Fruit fly (Drosophila melanogaster) whole organism, embryonic: ENCODE data around the gene CG44044.

ENCODE experiments used
- Atf-2 ChIP-seq: fragments of 200-800 bp; sonication (Bioruptor generic); optimal IDR thresholded peaks from 2 replicates; lab custom pipeline; 2016; ENCODE audit warnings: missing biosample characterization, missing genetic modification characterization
- CG10209 ChIP-seq: fragments of 200-800 bp; sonication (Bioruptor generic); optimal IDR thresholded peaks from 3 replicates; lab custom pipeline; 2017; ENCODE audit warnings: missing biosample characterization, mild to moderate bottlenecking, missing genetic modification characterization, missing genetic modification reagents
- CG10267 ChIP-seq: fragments of 200-800 bp; sonication (Bioruptor generic); optimal IDR thresholded peaks from 2 replicates; lab custom pipeline; 2018; ENCODE audit warnings: missing biosample characterization, mild to moderate bottlenecking, missing genetic modification characterization, moderate library complexity
- CG10959 ChIP-seq: fragments of 200-800 bp; sonication (Bioruptor generic); IDR thresholded peaks from 2 replicates; pipeline ENCODE4 v1.3.6; 2022; ENCODE audit warnings: missing biosample characterization, missing genetic modification characterization
- CG11085 ChIP-seq: fragments of 200-800 bp; sonication (Bioruptor generic); IDR thresholded peaks from 2 replicates; pipeline ENCODE4 v1.3.6; 2022; ENCODE audit warnings: missing biosample characterization, missing genetic modification characterization
- CG11504 ChIP-seq: fragments of 200-800 bp; sonication (Bioruptor generic); optimal IDR thresholded peaks from 3 replicates; lab custom pipeline; 2019; ENCODE audit warnings: missing biosample characterization, mild to moderate bottlenecking, missing genetic modification characterization, moderate library complexity
- CG12942 ChIP-seq: fragments of 200-800 bp; sonication (Bioruptor generic); optimal IDR thresholded peaks from 3 replicates; lab custom pipeline; 2016; ENCODE audit warnings: missing biosample characterization, missing genetic modification characterization
- CG13287 ChIP-seq: fragments of 200-800 bp; sonication (Bioruptor generic); IDR thresholded peaks from 2 replicates; pipeline ENCODE4 v1.3.6; 2022; ENCODE audit warnings: missing biosample characterization, missing genetic modification characterization; ENCODE audit not compliant: partially characterized antibody
- CG13775 ChIP-seq: fragments of 200-800 bp; sonication (Bioruptor generic); optimal IDR thresholded peaks from 3 replicates; lab custom pipeline; 2017; ENCODE audit warnings: missing biosample characterization, mild to moderate bottlenecking, missing genetic modification characterization
- CG14441 ChIP-seq: fragments of 200-800 bp; sonication (Bioruptor generic); IDR thresholded peaks from 2 replicates; pipeline ENCODE4 v1.3.6; 2022; ENCODE audit warnings: missing biosample characterization, missing genetic modification characterization
- CG14710 ChIP-seq: fragments of 200-800 bp; sonication (Bioruptor generic); optimal IDR thresholded peaks from 3 replicates; lab custom pipeline; 2019; ENCODE audit warnings: missing biosample characterization, mild to moderate bottlenecking, missing genetic modification characterization, moderate library complexity
- CG15696 ChIP-seq: fragments of 200-800 bp; sonication (Bioruptor generic); optimal IDR thresholded peaks from 2 replicates; lab custom pipeline; 2019; ENCODE audit warnings: missing biosample characterization, mild to moderate bottlenecking, missing genetic modification characterization, moderate library complexity
- CG1647 ChIP-seq: fragments of 200-800 bp; sonication (Bioruptor generic); optimal IDR thresholded peaks from 3 replicates; lab custom pipeline; 2016; ENCODE audit warnings: missing biosample characterization, missing genetic modification characterization
- CG2678 ChIP-seq: fragments of 200-800 bp; sonication (Bioruptor generic); optimal IDR thresholded peaks from 3 replicates; lab custom pipeline; 2019; ENCODE audit warnings: missing biosample characterization, mild to moderate bottlenecking, missing genetic modification characterization, moderate library complexity
- CG2712 ChIP-seq: fragments of 200-800 bp; optimal IDR thresholded peaks from 3 replicates; lab custom pipeline; 2019; ENCODE audit warnings: missing biosample characterization, mild to moderate bottlenecking, missing genetic modification characterization, moderate library complexity
- CG3847 ChIP-seq: fragments of 200-800 bp; sonication (Bioruptor generic); IDR thresholded peaks from 2 replicates; pipeline ENCODE4 v1.3.6; 2022; ENCODE audit warnings: missing biosample characterization, missing genetic modification characterization
- CG6272 ChIP-seq: fragments of 200-800 bp; sonication (Bioruptor generic); IDR thresholded peaks from 2 replicates; pipeline ENCODE4 v1.3.6; 2022; ENCODE audit warnings: missing biosample characterization, missing genetic modification characterization
- CG6791 ChIP-seq: fragments of 200-800 bp; sonication (Bioruptor generic); IDR thresholded peaks from 3 replicates; pipeline ENCODE4 v1.3.6; 2022; ENCODE audit warnings: missing biosample characterization, missing genetic modification characterization; ENCODE audit not compliant: partially characterized antibody
- Doc3 ChIP-seq: fragments of 200-800 bp; sonication (Bioruptor generic); IDR thresholded peaks from 3 replicates; pipeline ENCODE4 v1.3.6; 2022; ENCODE audit warnings: missing biosample characterization, missing genetic modification characterization; ENCODE audit not compliant: partially characterized antibody
- Hmx ChIP-seq: fragments of 200-800 bp; sonication (Bioruptor generic); optimal IDR thresholded peaks from 2 replicates; lab custom pipeline; 2016; ENCODE audit warnings: missing biosample characterization, missing genetic modification characterization
- Neu2 ChIP-seq: fragments of 200-800 bp; sonication (Bioruptor generic); optimal IDR thresholded peaks from 3 replicates; lab custom pipeline; 2016; ENCODE audit warnings: missing biosample characterization, missing genetic modification characterization, borderline replicate concordance
- Nf-YA ChIP-seq: fragments of 200-800 bp; sonication (Bioruptor generic); IDR thresholded peaks from 2 replicates; pipeline ENCODE4 v1.3.6; 2022; ENCODE audit warnings: missing biosample characterization, missing genetic modification characterization
- Rx ChIP-seq: fragments of 200-800 bp; sonication (Bioruptor generic); IDR thresholded peaks from 2 replicates; pipeline ENCODE4 v1.3.6; 2022; ENCODE audit warnings: missing biosample characterization, missing genetic modification characterization
- Sry-β ChIP-seq: fragments of 200-800 bp; sonication (Bioruptor generic); optimal IDR thresholded peaks from 2 replicates; lab custom pipeline; 2018; ENCODE audit warnings: missing biosample characterization, mild to moderate bottlenecking, missing genetic modification characterization, moderate library complexity
- Usf ChIP-seq: fragments of 200-800 bp; sonication (Bioruptor generic); optimal IDR thresholded peaks from 2 replicates; lab custom pipeline; 2017; ENCODE audit warnings: missing genotype, missing biosample characterization, missing genetic modification characterization
- abd-A ChIP-seq: fragments of 200-800 bp; sonication (Bioruptor generic); optimal IDR thresholded peaks from 3 replicates; lab custom pipeline; 2019; ENCODE audit warnings: missing biosample characterization, mild to moderate bottlenecking, missing genetic modification characterization, moderate library complexity
- amos ChIP-seq: fragments of 200-800 bp; sonication (Bioruptor generic); IDR thresholded peaks from 2 replicates; pipeline ENCODE4 v1.3.6; 2022; ENCODE audit warnings: missing biosample characterization, missing genetic modification characterization; ENCODE audit not compliant: partially characterized antibody
- ara ChIP-seq: fragments of 200-800 bp; sonication (Bioruptor generic); IDR thresholded peaks from 2 replicates; pipeline ENCODE4 v1.3.6; 2022; ENCODE audit warnings: missing biosample characterization, missing genetic modification characterization
- btn ChIP-seq: fragments of 200-800 bp; sonication (Bioruptor generic); optimal IDR thresholded peaks from 2 replicates; lab custom pipeline; 2016; ENCODE audit warnings: missing biosample characterization, missing genetic modification characterization
- caup ChIP-seq: fragments of 200-800 bp; sonication (Bioruptor generic); optimal IDR thresholded peaks from 3 replicates; lab custom pipeline; 2017; ENCODE audit warnings: missing biosample characterization, mild to moderate bottlenecking, missing genetic modification characterization, moderate library complexity; ENCODE audit not compliant: severe bottlenecking
- crc ChIP-seq: fragments of 200-800 bp; sonication (Bioruptor generic); optimal IDR thresholded peaks from 2 replicates; lab custom pipeline; 2016; ENCODE audit warnings: missing biosample characterization, missing genetic modification characterization
- dimm ChIP-seq: fragments of 200-800 bp; sonication (Bioruptor generic); IDR thresholded peaks from 2 replicates; pipeline ENCODE4 v1.3.6; 2022; ENCODE audit warnings: missing biosample characterization, missing genetic modification characterization
- dmrt11E ChIP-seq: fragments of 200-800 bp; sonication (Bioruptor generic); optimal IDR thresholded peaks from 3 replicates; lab custom pipeline; 2018; ENCODE audit warnings: missing biosample characterization, mild to moderate bottlenecking, missing genetic modification characterization, moderate library complexity
- eve ChIP-seq, 2 experiments: fragments of >200 bp; optimal IDR thresholded peaks; 2 replicates each; lab custom pipeline; 2017; ENCODE audit warnings: missing biosample characterization in 2 of 2, missing genetic modification characterization in 2 of 2
- fru ChIP-seq: fragments of >200 bp; optimal IDR thresholded peaks from 2 replicates; lab custom pipeline; 2017
- gro ChIP-seq: fragments of 200-800 bp; sonication (Bioruptor generic); optimal IDR thresholded peaks from 2 replicates; lab custom pipeline; 2016; ENCODE audit warnings: missing biosample characterization, missing genetic modification characterization
- gsb ChIP-seq: fragments of 200-800 bp; sonication (Bioruptor generic); IDR thresholded peaks from 2 replicates; pipeline ENCODE4 v1.3.6; 2022; ENCODE audit warnings: missing biosample characterization, missing genetic modification characterization
- h ChIP-seq: fragments of >200 bp; optimal IDR thresholded peaks from 2 replicates; lab custom pipeline; 2017
- ham ChIP-seq: fragments of 200-800 bp; sonication (Bioruptor generic); IDR thresholded peaks from 2 replicates; pipeline ENCODE4 v1.3.6; 2022; ENCODE audit warnings: missing biosample characterization, missing genetic modification characterization
- insv ChIP-seq, 2 experiments: fragments of 200-800 bp; sonication (Bioruptor generic); optimal IDR thresholded peaks; 3 replicates each; lab custom pipeline; 2016 to 2018; ENCODE audit warnings: missing biosample characterization in 2 of 2, missing genetic modification characterization in 2 of 2
- inv ChIP-seq: fragments of 200-800 bp; sonication (Bioruptor generic); IDR thresholded peaks from 2 replicates; pipeline ENCODE4 v1.3.6; 2022; ENCODE audit warnings: missing biosample characterization, missing genetic modification characterization; ENCODE audit not compliant: partially characterized antibody
- odd ChIP-seq: fragments of 200-800 bp; sonication (Bioruptor generic); optimal IDR thresholded peaks from 2 replicates; lab custom pipeline; 2017; ENCODE audit warnings: missing biosample characterization, mild to moderate bottlenecking, missing genetic modification characterization
- otp ChIP-seq: fragments of 200-800 bp; sonication (Bioruptor generic); IDR thresholded peaks from 3 replicates; pipeline ENCODE4, ENCODE4 v1.3.6; 2022; ENCODE audit warnings: missing biosample characterization, missing genetic modification characterization
- pnt ChIP-seq: fragments of 200-800 bp; sonication (Bioruptor generic); optimal IDR thresholded peaks from 3 replicates; lab custom pipeline; 2016; ENCODE audit warnings: missing biosample characterization, missing genetic modification characterization
- pros ChIP-seq: fragments of 200-800 bp; sonication (Bioruptor generic); optimal IDR thresholded peaks from 3 replicates; lab custom pipeline; 2019; ENCODE audit warnings: missing biosample characterization, mild to moderate bottlenecking, missing genetic modification characterization, moderate library complexity
- slp2 ChIP-seq: fragments of 200-800 bp; sonication (Bioruptor generic); optimal IDR thresholded peaks from 2 replicates; lab custom pipeline; 2016; ENCODE audit warnings: missing biosample characterization, missing genetic modification characterization
- tll ChIP-seq, 2 experiments: fragments of 200-800 bp in 1 of 2; fragments of >200 bp in 1 of 2; sonication (Bioruptor generic) in 1 of 2; optimal IDR thresholded peaks; 2 replicates each; lab custom pipeline; 2017 to 2019; ENCODE audit warnings: missing biosample characterization in 2 of 2, missing genetic modification characterization in 2 of 2, mild to moderate bottlenecking in 1 of 2, moderate library complexity in 1 of 2
- twi ChIP-seq: fragments of 200-800 bp; optimal IDR thresholded peaks from 2 replicates; lab custom pipeline; 2019; ENCODE audit warnings: missing biosample characterization, mild to moderate bottlenecking, missing genetic modification characterization, moderate library complexity
- vfl ChIP-seq: fragments of 200-800 bp; sonication (Bioruptor generic); optimal IDR thresholded peaks from 2 replicates; lab custom pipeline; 2016; ENCODE audit warnings: missing biosample characterization, missing genetic modification characterization
- vnd ChIP-seq: fragments of 200-800 bp; sonication (Bioruptor generic); IDR thresholded peaks from 3 replicates; pipeline ENCODE4 v1.3.6; 2022; ENCODE audit warnings: missing biosample characterization, missing genetic modification characterization; ENCODE audit not compliant: partially characterized antibody
- vvl ChIP-seq: fragments of 200-800 bp; sonication (Bioruptor generic); IDR thresholded peaks from 2 replicates; pipeline ENCODE4 v1.3.6; 2022; ENCODE audit warnings: missing biosample characterization, missing genetic modification characterization
- zf30C ChIP-seq: fragments of 200-800 bp; sonication (Bioruptor generic); optimal IDR thresholded peaks from 3 replicates; lab custom pipeline; 2018; ENCODE audit warnings: missing biosample characterization, mild to moderate bottlenecking, missing genetic modification characterization

Gene CG44044

DNA sequence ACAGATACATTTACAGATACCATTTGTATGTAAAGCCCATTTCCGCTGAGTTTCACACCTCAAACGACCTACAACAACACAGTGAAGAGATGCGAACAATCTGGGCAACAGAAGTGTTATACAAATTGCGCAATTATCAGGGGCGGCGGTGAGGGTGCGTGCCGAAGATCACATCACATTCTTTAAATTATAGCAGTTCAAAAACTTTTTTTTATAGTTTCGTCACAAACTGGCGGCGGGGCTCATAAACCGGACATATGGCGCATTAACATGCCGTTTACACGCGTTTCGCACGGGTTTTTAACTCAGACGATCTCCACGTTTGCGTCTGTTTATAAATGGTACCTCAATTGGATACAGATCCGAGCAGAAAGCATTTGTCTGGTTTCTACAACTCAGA lies 31.6 kb downstream of the CG44044 start (continued):
- TF ChIP-seq CG6791 (GFP tag; lab: Robert Waterston, UW) (no peak), fru (lab: Kevin White, UChicago) (no peak), gsb (GFP tag; lab: Robert Waterston, UW) (no peak), caup (GFP tag; lab: Kevin White, UChicago) (no peak), odd (GFP tag; lab: Kevin White, UChicago) (no peak), tll (GFP tag; optimal IDR thresholded peaks at IDR 0.05; lab: Kevin White, UChicago) (no peak), CG14710 (no peak), CG10209 (GFP tag; lab: Kevin White, UChicago) (no peak), CG3847 (no peak), gro (peak; percentile 39), crc (GFP tag; lab: Kevin White, UChicago) (no peak), insv (GFP tag; optimal IDR thresholded peaks at IDR 0.05; lab: Kevin White, UChicago) (no peak), amos (GFP tag; lab: Robert Waterston, UW) (no peak), Doc3 (no peak), h (lab: Kevin White, UChicago) (no peak), CG11085 (GFP tag; lab: Robert Waterston, UW) (no peak), CG14441 (GFP tag; lab: Robert Waterston, UW) (0 out of 2 replicates have a peak, but pooled peaks have one; percentile 18), inv (GFP tag; lab: Robert Waterston, UW) (no peak), Sry-β (GFP tag; lab: Kevin White, UChicago) (no peak), CG13775 (GFP tag; lab: Kevin White, UChicago) (no peak), CG13287 (no peak), CG12942 (GFP tag; lab: Kevin White, UChicago) (no peak), Neu2 (no peak), Usf (GFP tag; lab: Kevin White, UChicago) (no peak), slp2 (no peak), vfl (no peak), CG1647 (GFP tag; lab: Kevin White, UChicago) (no peak), CG15696 (no peak), abd-A (tag; lab: Kevin White, UChicago) (peak; percentile 55), dmrt11E (tag; lab: Kevin White, UChicago) (no peak), twi (tag; lab: Kevin White, UChicago) (no peak), vnd (GFP tag; lab: Robert Waterston, UW) (no peak), CG10267 (tag; lab: Kevin White, UChicago) (no peak), CG2678 (no peak), pnt (GFP tag; lab: Kevin White, UChicago) (no peak), Atf-2 (GFP tag; lab: Kevin White, UChicago) (no peak), ham (GFP tag; lab: Robert Waterston, UW) (no peak), CG11504 (no peak), Nf-YA (no peak), CG10959 (GFP tag; lab: Robert Waterston, UW) (no peak), eve (GFP tag; optimal IDR thresholded peaks at IDR 0.05; lab: Kevin White, UChicago) (no peak), CG6272 (GFP tag; lab: Robert Waterston, UW) (no peak), ara (GFP tag; lab: Robert Waterston, UW) (no peak), btn (GFP tag; lab: Kevin White, UChicago) (no peak), CG2712 (tag; lab: Kevin White, UChicago) (no peak), dimm (GFP tag; lab: Robert Waterston, UW) (no peak), pros (GFP tag; lab: Kevin White, UChicago) (no peak), vvl (GFP tag; lab: Robert Waterston, UW) (no peak), Rx (no peak), otp (GFP tag; lab: Robert Waterston, UW) (no peak), zf30C (GFP tag; lab: Kevin White, UChicago) (no peak), Hmx (no peak)
